Fruit fly (Drosophila melanogaster): ENCODE results near the gene CG3071.
A peak's percentile ranks its signal among the peaks of the same experiment; 100 is the strongest.

Gene CG3071

DNA sequence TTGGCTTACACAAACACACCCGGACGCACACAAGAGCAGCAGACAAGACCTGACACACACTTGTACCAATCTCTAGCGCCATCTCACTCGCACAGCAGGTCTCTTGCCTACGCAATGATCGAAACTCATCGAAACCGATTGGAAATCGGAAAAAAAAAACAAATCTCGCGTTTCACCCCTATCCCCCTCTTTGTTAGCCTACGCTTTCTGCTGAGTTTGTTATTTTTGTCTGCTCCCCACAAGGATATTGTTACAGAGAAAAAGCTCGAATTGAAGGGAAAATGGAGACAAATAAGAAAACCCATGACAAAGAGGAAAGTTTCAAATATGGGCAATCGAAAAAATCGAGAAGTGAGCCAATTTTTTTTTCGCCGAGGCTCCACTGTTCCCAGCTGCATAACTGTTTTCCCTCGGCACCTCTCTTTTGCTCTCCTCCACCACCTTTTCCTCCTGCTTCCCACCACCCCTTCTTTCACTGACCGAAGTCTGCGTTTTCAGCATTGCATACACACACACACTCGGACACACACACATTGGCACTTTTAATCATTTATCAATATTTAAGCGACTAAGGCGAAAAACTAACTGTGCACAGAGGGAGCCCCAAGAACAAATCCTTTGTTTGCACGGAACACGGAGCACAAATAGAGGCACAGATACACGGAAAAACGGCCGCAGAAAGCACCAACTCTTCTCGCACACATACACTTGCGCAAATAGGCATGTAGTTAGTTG lies 7.4 kb downstream of the CG3071 start:
- no peak for TF ChIP-seq Abd-B (GFP tag; optimal IDR thresholded peaks at IDR 0.05)
- TF ChIP-seq CG9705 (GFP tag; optimal IDR thresholded peaks at IDR 0.05), result no peak
- TF ChIP-seq N (GFP tag; optimal IDR thresholded peaks at IDR 0.05), result no peak
- no peak for TF ChIP-seq sv (GFP tag; optimal IDR thresholded peaks at IDR 0.05)
- TF ChIP-seq HLH106 (tag; optimal IDR thresholded peaks at IDR 0.05), result no peak
- TF ChIP-seq lola (GFP tag; optimal IDR thresholded peaks at IDR 0.05), result no peak
- no peak for TF ChIP-seq sage (GFP tag; optimal IDR thresholded peaks at IDR 0.05)
- no peak for TF ChIP-seq dl (GFP tag; optimal IDR thresholded peaks at IDR 0.05; ENCODE audit: insufficient read depth in 1 of 2, partially characterized antibody in 2 of 2)
- no peak for TF ChIP-seq woc (GFP tag; optimal IDR thresholded peaks at IDR 0.05)
- TF ChIP-seq pan (optimal IDR thresholded peaks at IDR 0.05), result no peak
- TF ChIP-seq br (GFP tag; optimal IDR thresholded peaks at IDR 0.05), result peak; percentile 16
- no peak for TF ChIP-seq Hr78 (GFP tag; optimal IDR thresholded peaks at IDR 0.05)
- TF ChIP-seq OdsH (GFP tag; optimal IDR thresholded peaks at IDR 0.05), result peak; percentile 23
- TF ChIP-seq Rel (GFP tag; optimal IDR thresholded peaks at IDR 0.05), result no peak
- TF ChIP-seq Rel (tag; optimal IDR thresholded peaks at IDR 0.05), result no peak
- TF ChIP-seq CrebA (GFP tag; optimal IDR thresholded peaks at IDR 0.05; ENCODE audit: borderline replicate concordance), result no peak
- TF ChIP-seq jim (GFP tag; optimal IDR thresholded peaks at IDR 0.05), result peak; percentile 73
- peak; percentile 29 for TF ChIP-seq ey (GFP tag; optimal IDR thresholded peaks at IDR 0.05)
- TF ChIP-seq h (GFP tag; optimal IDR thresholded peaks at IDR 0.05), result peak; percentile 49
- no peak for TF ChIP-seq Dfd (GFP tag; optimal IDR thresholded peaks at IDR 0.05)
- TF ChIP-seq Mio (GFP tag; optimal IDR thresholded peaks at IDR 0.05), result no peak
- TF ChIP-seq Jra (GFP tag; optimal IDR thresholded peaks at IDR 0.05), result no peak
- peak; percentile 57 for TF ChIP-seq fru (GFP tag; optimal IDR thresholded peaks at IDR 0.05)
- TF ChIP-seq rgr (GFP tag; optimal IDR thresholded peaks at IDR 0.05), result no peak
- TF ChIP-seq tai (GFP tag; optimal IDR thresholded peaks at IDR 0.05), result no peak
- TF ChIP-seq foxo (GFP tag; optimal IDR thresholded peaks at IDR 0.05), result peak in 1 of 2 experiments; percentile 63
- TF ChIP-seq GATAd (GFP tag; optimal IDR thresholded peaks at IDR 0.05), result no peak
- TF ChIP-seq Hr83 (GFP tag; optimal IDR thresholded peaks at IDR 0.05; ENCODE audit: poor library complexity, severe bottlenecking), result no peak
- TF ChIP-seq Hnf4 (GFP tag; optimal IDR thresholded peaks at IDR 0.05), result no peak
- TF ChIP-seq brk (GFP tag; optimal IDR thresholded peaks at IDR 0.05), result no peak
- no peak for TF ChIP-seq dmrt93B (GFP tag; optimal IDR thresholded peaks at IDR 0.05)
- TF ChIP-seq usp (GFP tag; optimal IDR thresholded peaks at IDR 0.05), result no peak
- no peak for TF ChIP-seq Myc (optimal IDR thresholded peaks at IDR 0.05)
- TF ChIP-seq Sp1 (GFP tag; optimal IDR thresholded peaks at IDR 0.05), result peak; percentile 3
- no peak for TF ChIP-seq CG32264 (GFP tag; optimal IDR thresholded peaks at IDR 0.05)
- no peak for TF ChIP-seq Dif (GFP tag; optimal IDR thresholded peaks at IDR 0.05; ENCODE audit: partially characterized antibody)
- TF ChIP-seq Vsx2 (GFP tag; optimal IDR thresholded peaks at IDR 0.05; ENCODE audit: partially characterized antibody), result no peak
- TF ChIP-seq psq (GFP tag; optimal IDR thresholded peaks at IDR 0.05), result peak; percentile 30
- no peak for TF ChIP-seq dsf (GFP tag; optimal IDR thresholded peaks at IDR 0.05; ENCODE audit: borderline replicate concordance)

DNA sequence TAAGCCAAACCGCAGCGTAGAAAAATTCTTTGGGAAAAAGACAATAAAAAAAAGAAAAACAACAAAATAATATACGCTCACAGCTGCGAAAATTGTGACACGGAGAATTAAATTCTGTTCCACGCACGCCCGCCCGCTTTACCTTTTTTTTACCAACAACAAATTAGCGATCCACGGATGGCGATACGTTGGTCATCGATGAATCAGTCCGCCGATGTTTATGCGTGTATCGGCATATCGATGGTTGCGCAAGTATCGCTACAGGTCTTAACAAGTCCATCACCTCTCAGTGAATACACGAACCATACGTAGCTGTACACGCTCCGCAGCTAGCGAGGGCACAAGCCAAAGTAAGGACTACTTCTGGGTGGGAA lies 7.9 kb downstream of the CG3071 start, which contains the start of gene CG2924:
CG2924 (minus strand) TSS at position 205 of the 374 bp plus-strand sequence.
- no peak for TF ChIP-seq CG32264 (GFP tag; optimal IDR thresholded peaks at IDR 0.05)
- peak; percentile 20 for TF ChIP-seq dsf (GFP tag; optimal IDR thresholded peaks at IDR 0.05; ENCODE audit: borderline replicate concordance)
- TF ChIP-seq Abd-B (GFP tag; optimal IDR thresholded peaks at IDR 0.05), result no peak
- no peak for TF ChIP-seq N (GFP tag; optimal IDR thresholded peaks at IDR 0.05)
- TF ChIP-seq HLH106 (tag; optimal IDR thresholded peaks at IDR 0.05), result peak; percentile 47
- peak; percentile 90 for TF ChIP-seq tai (GFP tag; optimal IDR thresholded peaks at IDR 0.05)
- no peak for TF ChIP-seq Hr78 (GFP tag; optimal IDR thresholded peaks at IDR 0.05)
- peak; percentile 58 for TF ChIP-seq fru (GFP tag; optimal IDR thresholded peaks at IDR 0.05)
- no peak for TF ChIP-seq woc (GFP tag; optimal IDR thresholded peaks at IDR 0.05)
- TF ChIP-seq psq (GFP tag; optimal IDR thresholded peaks at IDR 0.05), result peak; percentile 2
- peak; percentile 18 for TF ChIP-seq OdsH (GFP tag; optimal IDR thresholded peaks at IDR 0.05)
- no peak for TF ChIP-seq usp (GFP tag; optimal IDR thresholded peaks at IDR 0.05)
- no peak for TF ChIP-seq Vsx2 (GFP tag; optimal IDR thresholded peaks at IDR 0.05; ENCODE audit: partially characterized antibody)
- TF ChIP-seq Jra (GFP tag; optimal IDR thresholded peaks at IDR 0.05), result peak; percentile 78
- TF ChIP-seq Dfd (GFP tag; optimal IDR thresholded peaks at IDR 0.05), result no peak
- no peak for TF ChIP-seq Rel (GFP tag; optimal IDR thresholded peaks at IDR 0.05)
- peak; percentile 30 for TF ChIP-seq Rel (tag; optimal IDR thresholded peaks at IDR 0.05)
- TF ChIP-seq sage (GFP tag; optimal IDR thresholded peaks at IDR 0.05), result no peak
- no peak for TF ChIP-seq brk (GFP tag; optimal IDR thresholded peaks at IDR 0.05)
- TF ChIP-seq br (GFP tag; optimal IDR thresholded peaks at IDR 0.05), result peak; percentile 30
- TF ChIP-seq sv (GFP tag; optimal IDR thresholded peaks at IDR 0.05), result peak; percentile 59
- no peak for TF ChIP-seq dl (GFP tag; optimal IDR thresholded peaks at IDR 0.05; ENCODE audit: insufficient read depth in 1 of 2, partially characterized antibody in 2 of 2)
- TF ChIP-seq ey (GFP tag; optimal IDR thresholded peaks at IDR 0.05), result peak; percentile 47
- TF ChIP-seq Sp1 (GFP tag; optimal IDR thresholded peaks at IDR 0.05), result peak; percentile 28
- TF ChIP-seq CrebA (GFP tag; optimal IDR thresholded peaks at IDR 0.05; ENCODE audit: borderline replicate concordance), result no peak
- TF ChIP-seq dmrt93B (GFP tag; optimal IDR thresholded peaks at IDR 0.05), result peak; percentile 6
- TF ChIP-seq Hr83 (GFP tag; optimal IDR thresholded peaks at IDR 0.05; ENCODE audit: poor library complexity, severe bottlenecking), result peak; percentile 95
- peak; percentile 13 for TF ChIP-seq GATAd (GFP tag; optimal IDR thresholded peaks at IDR 0.05)
- TF ChIP-seq h (GFP tag; optimal IDR thresholded peaks at IDR 0.05), result peak; percentile 74
- TF ChIP-seq Hnf4 (GFP tag; optimal IDR thresholded peaks at IDR 0.05), result peak; percentile 85
- no peak for TF ChIP-seq Mio (GFP tag; optimal IDR thresholded peaks at IDR 0.05)
- peak in 1 of 2 experiments; percentile 69 for TF ChIP-seq foxo (GFP tag; optimal IDR thresholded peaks at IDR 0.05)
- no peak for TF ChIP-seq Myc (optimal IDR thresholded peaks at IDR 0.05)
- peak; percentile 85 for TF ChIP-seq jim (GFP tag; optimal IDR thresholded peaks at IDR 0.05)
- peak; percentile 39 for TF ChIP-seq CG9705 (GFP tag; optimal IDR thresholded peaks at IDR 0.05)
- TF ChIP-seq pan (optimal IDR thresholded peaks at IDR 0.05), result no peak
- TF ChIP-seq lola (GFP tag; optimal IDR thresholded peaks at IDR 0.05), result no peak
- peak; percentile 66 for TF ChIP-seq rgr (GFP tag; optimal IDR thresholded peaks at IDR 0.05)
- no peak for TF ChIP-seq Dif (GFP tag; optimal IDR thresholded peaks at IDR 0.05; ENCODE audit: partially characterized antibody)
